Worm (Caenorhabditis elegans): ENCODE results near the gene hda-5.
A peak's percentile ranks its signal among the peaks of the same experiment; 100 is the strongest.

- peak; percentile 43 for TF ChIP-seq nhr-25 (tag; optimal IDR thresholded peaks at IDR 0.05)
- TF ChIP-seq nhr-43 (tag; optimal IDR thresholded peaks at IDR 0.05; ENCODE audit: poor library complexity, severe bottlenecking), result no peak
- TF ChIP-seq tbx-2 (tag; optimal IDR thresholded peaks at IDR 0.05), result peak; percentile 70
Observed at ce11 chrII:11761806-11762512, 36.9 kb upstream of the hda-5 start.
